Fruit fly (Drosophila melanogaster) whole organism, embryonic: ENCODE results near the gene Aatf.
A peak's percentile ranks its signal among the peaks of the same experiment; 100 is the strongest.

Experiments
- Adf1 ChIP-seq: fragments of 200-800 bp; sonication (Bioruptor generic); IDR thresholded peaks from 2 replicates; pipeline ENCODE4 v1.3.6; 2022; ENCODE audit warnings: missing biosample characterization, missing genetic modification characterization
- CG10321 ChIP-seq: fragments of 200-800 bp; sonication (Bioruptor generic); IDR thresholded peaks from 2 replicates; pipeline ENCODE4 v1.3.6; 2022; ENCODE audit warnings: missing biosample characterization, missing genetic modification characterization
- CG10979 ChIP-seq: fragments of 200-800 bp; sonication (Bioruptor generic); optimal IDR thresholded peaks from 2 replicates; lab custom pipeline; 2018; ENCODE audit warnings: missing biosample characterization, mild to moderate bottlenecking, missing genetic modification characterization, moderate library complexity
- CG12769 ChIP-seq: fragments of 200-800 bp; sonication (Bioruptor generic); optimal IDR thresholded peaks from 2 replicates; lab custom pipeline; 2019; ENCODE audit warnings: missing biosample characterization, mild to moderate bottlenecking, missing genetic modification characterization, moderate library complexity
- CG12942 ChIP-seq: fragments of 200-800 bp; sonication (Bioruptor generic); optimal IDR thresholded peaks from 3 replicates; lab custom pipeline; 2016; ENCODE audit warnings: missing biosample characterization, missing genetic modification characterization
- CG14014 ChIP-seq: fragments of 200-800 bp; sonication (Bioruptor generic); IDR thresholded peaks from 2 replicates; pipeline ENCODE4 v1.3.6; 2022; ENCODE audit warnings: missing biosample characterization, missing genetic modification characterization
- CG16779 ChIP-seq: fragments of 200-800 bp; sonication (Bioruptor generic); IDR thresholded peaks from 2 replicates; pipeline ENCODE4 v1.3.6; 2022; ENCODE audit warnings: missing biosample characterization, missing genetic modification characterization
- CG5180 ChIP-seq: fragments of 200-800 bp; sonication (Bioruptor generic); optimal IDR thresholded peaks from 3 replicates; lab custom pipeline; 2017; ENCODE audit warnings: missing biosample characterization, missing genetic modification characterization, mild to moderate bottlenecking, moderate library complexity, missing genetic modification reagents
- CG5245 ChIP-seq: fragments of 200-800 bp; sonication (Bioruptor generic); optimal IDR thresholded peaks from 3 replicates; lab custom pipeline; 2016; ENCODE audit warnings: missing biosample characterization, missing genetic modification characterization
- CG6175 ChIP-seq: fragments of 200-800 bp; sonication (Bioruptor generic); IDR thresholded peaks from 3 replicates; pipeline ENCODE4 v1.3.6; 2022; ENCODE audit warnings: missing biosample characterization, missing genetic modification characterization
- CG8359 ChIP-seq: fragments of 200-800 bp; sonication (Bioruptor generic); optimal IDR thresholded peaks from 2 replicates; lab custom pipeline; 2017; ENCODE audit warnings: missing biosample characterization, mild to moderate bottlenecking, missing genetic modification characterization, borderline replicate concordance
- CG8765 ChIP-seq: fragments of 200-800 bp; sonication (Bioruptor generic); IDR thresholded peaks from 2 replicates; pipeline ENCODE4 v1.3.6; 2022; ENCODE audit warnings: missing biosample characterization, missing genetic modification characterization
- CG9609 ChIP-seq: fragments of 200-800 bp; sonication (Bioruptor generic); optimal IDR thresholded peaks from 3 replicates; lab custom pipeline; 2016; ENCODE audit warnings: missing biosample characterization, missing genetic modification characterization
- CG9876 ChIP-seq: fragments of 200-800 bp; sonication (Bioruptor generic); optimal IDR thresholded peaks from 2 replicates; lab custom pipeline; 2016; ENCODE audit warnings: missing biosample characterization, missing genetic modification characterization
- CG9932 ChIP-seq: fragments of 200-800 bp; sonication (Bioruptor generic); IDR thresholded peaks from 2 replicates; pipeline ENCODE4 v1.3.6; 2022; ENCODE audit warnings: missing biosample characterization, missing genetic modification characterization
- D19B ChIP-seq: fragments of 200-800 bp; sonication (Bioruptor generic); optimal IDR thresholded peaks from 2 replicates; lab custom pipeline; 2017; ENCODE audit warnings: missing biosample characterization, mild to moderate bottlenecking, missing genetic modification characterization
- Deaf1 ChIP-seq: fragments of 200-800 bp; optimal IDR thresholded peaks from 3 replicates; lab custom pipeline; 2019; ENCODE audit warnings: missing biosample characterization, mild to moderate bottlenecking, missing genetic modification characterization, moderate library complexity
- Dip3 ChIP-seq: fragments of 200-800 bp; sonication (Bioruptor generic); optimal IDR thresholded peaks from 3 replicates; lab custom pipeline; 2016; ENCODE audit warnings: missing biosample characterization, missing genetic modification characterization
- Doc2 ChIP-seq: fragments of 200-800 bp; sonication (Bioruptor generic); IDR thresholded peaks from 2 replicates; pipeline ENCODE4 v1.3.6; 2022; ENCODE audit warnings: missing biosample characterization, missing genetic modification characterization
- H2.0 ChIP-seq: fragments of 200-800 bp; sonication (Bioruptor generic); IDR thresholded peaks from 2 replicates; pipeline ENCODE4 v1.3.6; 2022; ENCODE audit warnings: missing biosample characterization, missing genetic modification characterization
- Kr ChIP-seq: fragments of 200-800 bp; sonication (Bioruptor generic); optimal IDR thresholded peaks from 2 replicates; lab custom pipeline; 2017; ENCODE audit warnings: missing biosample characterization, mild to moderate bottlenecking, missing genetic modification characterization
- Lim3 ChIP-seq: fragments of 200-800 bp; sonication (Bioruptor generic); IDR thresholded peaks from 2 replicates; pipeline ENCODE4 v1.3.6; 2022; ENCODE audit warnings: missing biosample characterization, missing genetic modification characterization
- Med ChIP-seq: fragments of 200-800 bp; sonication (Bioruptor generic); peaks from one replicate; lab custom pipeline; 2016; ENCODE audit warnings: missing biosample characterization, missing genetic modification characterization, mild to moderate bottlenecking, inconsistent platforms, moderate library complexity
- Nf-YB ChIP-seq: fragments of 200-800 bp; sonication (Bioruptor generic); optimal IDR thresholded peaks from 3 replicates; lab custom pipeline; 2019; ENCODE audit warnings: missing biosample characterization, mild to moderate bottlenecking, missing genetic modification characterization, moderate library complexity
- Opbp ChIP-seq: fragments of 200-800 bp; sonication (Bioruptor generic); IDR thresholded peaks from 3 replicates; pipeline ENCODE4 v1.3.6; 2022; ENCODE audit warnings: missing biosample characterization, missing genetic modification characterization; ENCODE audit not compliant: partially characterized antibody
- Pdp1 ChIP-seq, 2 experiments: fragments of 200-800 bp; sonication (Bioruptor generic); optimal IDR thresholded peaks; 3 replicates each; lab custom pipeline; 2016; ENCODE audit warnings: missing biosample characterization in 2 of 2, missing genetic modification characterization in 2 of 2, mild to moderate bottlenecking in 1 of 2, moderate library complexity in 1 of 2
- Tbp ChIP-seq: fragments of >200 bp; optimal IDR thresholded peaks from 2 replicates; lab custom pipeline; 2018; ENCODE audit warnings: missing biosample characterization, missing genetic modification characterization
- Vsx1 ChIP-seq: fragments of 200-800 bp; sonication (Bioruptor generic); optimal IDR thresholded peaks from 2 replicates; lab custom pipeline; 2017; ENCODE audit warnings: missing biosample characterization, mild to moderate bottlenecking, missing genetic modification characterization, missing genetic modification reagents
- Xbp1 ChIP-seq: fragments of 200-800 bp; sonication (Bioruptor generic); optimal IDR thresholded peaks from 3 replicates; lab custom pipeline; 2016; ENCODE audit warnings: missing biosample characterization, mild to moderate bottlenecking, missing genetic modification characterization
- ara ChIP-seq: fragments of 200-800 bp; sonication (Bioruptor generic); IDR thresholded peaks from 2 replicates; pipeline ENCODE4 v1.3.6; 2022; ENCODE audit warnings: missing biosample characterization, missing genetic modification characterization
- ase ChIP-seq: fragments of 200-800 bp; sonication (Bioruptor generic); IDR thresholded peaks from 3 replicates; pipeline ENCODE4 v1.3.6; 2022; ENCODE audit warnings: missing biosample characterization, missing genetic modification characterization
- chinmo ChIP-seq: fragments of 200-800 bp; sonication (Bioruptor generic); IDR thresholded peaks from 4 replicates; pipeline ENCODE4 v1.3.6; 2022; ENCODE audit warnings: missing biosample characterization, missing genetic modification characterization; ENCODE audit not compliant: partially characterized antibody
- ewg ChIP-seq: fragments of 200-800 bp; sonication (Bioruptor generic); optimal IDR thresholded peaks from 3 replicates; lab custom pipeline; 2017; ENCODE audit warnings: mild to moderate bottlenecking, missing biosample characterization, missing genetic modification reagents, missing genetic modification characterization
- gem ChIP-seq: fragments of 200-800 bp; sonication (Bioruptor generic); optimal IDR thresholded peaks from 2 replicates; lab custom pipeline; 2019; ENCODE audit warnings: missing biosample characterization, mild to moderate bottlenecking, missing genetic modification characterization, moderate library complexity
- knrl ChIP-seq: fragments of 200-800 bp; sonication (Bioruptor generic); IDR thresholded peaks from 3 replicates; pipeline ENCODE4 v1.3.6; 2022; ENCODE audit warnings: missing biosample characterization, missing genetic modification characterization; ENCODE audit not compliant: partially characterized antibody
- maf-S ChIP-seq: fragments of 200-800 bp; sonication (Bioruptor generic); optimal IDR thresholded peaks from 2 replicates; lab custom pipeline; 2016; ENCODE audit warnings: missing biosample characterization, missing genetic modification characterization
- otp ChIP-seq: fragments of 200-800 bp; sonication (Bioruptor generic); IDR thresholded peaks from 3 replicates; pipeline ENCODE4, ENCODE4 v1.3.6; 2022; ENCODE audit warnings: missing biosample characterization, missing genetic modification characterization
- pum ChIP-seq: fragments of 200-800 bp; sonication (Bioruptor generic); optimal IDR thresholded peaks from 2 replicates; lab custom pipeline; 2016; ENCODE audit warnings: missing biosample characterization, missing genetic modification characterization
- sd ChIP-seq: fragments of 200-800 bp; sonication (Bioruptor generic); optimal IDR thresholded peaks from 3 replicates; lab custom pipeline; 2018; ENCODE audit warnings: missing biosample characterization, mild to moderate bottlenecking, missing genetic modification characterization, moderate library complexity
- sna ChIP-seq: fragments of 200-800 bp; sonication (Bioruptor generic); IDR thresholded peaks from 2 replicates; pipeline ENCODE4 v1.3.6; 2022; ENCODE audit warnings: missing biosample characterization, missing genetic modification characterization; ENCODE audit not compliant: partially characterized antibody
- sqz ChIP-seq: fragments of 200-800 bp; sonication (Bioruptor generic); optimal IDR thresholded peaks from 3 replicates; lab custom pipeline; 2018; ENCODE audit warnings: missing biosample characterization, mild to moderate bottlenecking, missing genetic modification characterization
- sr ChIP-seq: fragments of 200-800 bp; sonication (Bioruptor generic); IDR thresholded peaks from 3 replicates; pipeline ENCODE4 v1.3.6; 2022; ENCODE audit warnings: missing biosample characterization, missing genetic modification characterization
- ssp ChIP-seq: fragments of 200-800 bp; sonication (Bioruptor generic); IDR thresholded peaks from 2 replicates; pipeline ENCODE4 v1.3.6; 2022; ENCODE audit warnings: missing biosample characterization, missing genetic modification characterization
- sug ChIP-seq: fragments of 200-800 bp; optimal IDR thresholded peaks from 2 replicates; lab custom pipeline; 2019; ENCODE audit warnings: missing biosample characterization, mild to moderate bottlenecking, missing genetic modification characterization, moderate library complexity
- tgo ChIP-seq: fragments of 200-800 bp; sonication (Bioruptor generic); IDR thresholded peaks from 3 replicates; pipeline ENCODE4 v1.3.6; 2022; ENCODE audit warnings: missing biosample characterization, missing genetic modification characterization
- twi ChIP-seq: fragments of 200-800 bp; optimal IDR thresholded peaks from 2 replicates; lab custom pipeline; 2019; ENCODE audit warnings: missing biosample characterization, mild to moderate bottlenecking, missing genetic modification characterization, moderate library complexity

The Aatf gene

DNA sequence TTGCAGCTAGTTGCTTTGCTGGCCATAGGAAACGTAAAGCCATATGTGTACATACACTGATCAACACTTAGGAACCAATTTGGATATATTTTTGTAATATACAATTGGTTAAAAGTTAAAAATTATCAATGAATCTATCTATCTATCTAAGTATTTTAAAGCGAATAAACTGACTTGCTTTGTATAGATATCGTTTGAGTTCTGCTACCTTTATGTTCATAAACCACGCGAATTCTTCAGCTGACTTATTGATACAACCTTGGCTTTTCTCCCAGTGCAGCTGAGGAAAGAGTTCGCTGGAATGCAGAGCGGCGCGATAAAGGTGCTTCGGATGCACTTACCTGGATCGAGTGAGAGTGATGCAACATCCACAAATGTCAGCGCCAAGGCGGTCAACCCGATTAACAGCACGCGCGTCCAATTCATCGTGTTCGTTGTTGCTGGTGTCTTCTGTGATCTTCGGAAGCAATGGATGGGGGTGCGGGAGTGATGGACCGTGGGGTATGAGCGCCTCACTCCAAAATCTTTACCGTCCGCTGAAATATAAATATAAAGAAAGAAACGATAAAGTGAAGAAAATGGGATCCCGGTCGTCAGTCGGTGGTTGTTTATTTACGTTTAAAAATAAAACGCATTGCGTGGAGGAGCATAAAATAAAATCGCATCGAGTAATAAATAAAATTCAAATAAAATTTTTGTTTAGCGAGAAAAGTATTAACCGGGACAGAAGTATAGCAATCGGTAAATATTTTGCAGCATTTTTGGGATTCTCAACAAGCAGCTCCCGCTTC, 15.8 kb upstream of the Aatf start (continued):
- TF ChIP-seq CG10979 (tag; lab: Kevin White, UChicago) (peak; percentile 30), gem (tag; lab: Kevin White, UChicago) (peak; percentile 37), sqz (GFP tag; lab: Kevin White, UChicago) (no peak)
- TF ChIP-seq, all 482 proteins: peak for 32

DNA sequence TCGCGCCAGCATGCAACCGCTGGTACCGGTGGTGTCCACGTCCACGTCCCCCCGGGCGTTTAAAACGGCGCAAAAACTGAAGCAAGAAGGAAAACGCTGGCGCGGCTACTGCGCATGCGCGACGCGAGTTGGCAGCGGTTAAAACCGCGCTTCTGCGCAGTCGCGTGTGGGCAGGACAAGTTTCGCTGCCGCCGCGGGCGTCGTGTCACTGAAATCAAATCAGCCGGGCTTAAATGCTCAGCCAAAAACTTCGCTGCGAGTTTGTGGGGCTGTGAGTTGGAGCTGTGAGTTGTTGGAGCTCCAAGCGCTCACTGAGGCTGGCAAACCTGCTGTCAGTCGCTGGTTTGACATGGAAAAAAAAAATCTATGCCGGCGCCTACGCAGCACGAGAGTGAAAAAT, 12.3 kb upstream of the Aatf start:
- TF ChIP-seq CG9932 (GFP tag; lab: Robert Waterston, UW) (0 out of 2 replicates have a peak, but pooled peaks have one; percentile 13), Med (GFP tag; lab: Kevin White, UChicago) (no peak), Lim3 (no peak), ewg (peak; percentile 22), Opbp (GFP tag; lab: Robert Waterston, UW) (no peak), H2.0 (GFP tag; lab: Robert Waterston, UW) (peak; percentile 28; the same call in 1 of the 2 replicates), CG5180 (GFP tag; lab: Kevin White, UChicago) (peak; percentile 79), CG12769 (peak; percentile 16), CG9876 (GFP tag; lab: Kevin White, UChicago) (no peak), CG14014 (GFP tag; lab: Robert Waterston, UW) (peak; percentile 5; the same call in 1 of the 2 replicates), chinmo (0 out of 4 replicates have a peak, but pooled peaks have one; percentile 48), Adf1 (GFP tag; lab: Robert Waterston, UW) (peak; percentile 67; the same call in 1 of the 2 replicates), CG8359 (GFP tag; lab: Kevin White, UChicago) (peak; percentile 99), sr (peak; percentile 37; the same call in 1 of the 3 replicates), knrl (0 out of 3 replicates have a peak, but pooled peaks have one; percentile 15), pum (GFP tag; lab: Kevin White, UChicago) (no peak), CG5245 (GFP tag; lab: Kevin White, UChicago) (no peak), sna (GFP tag; lab: Robert Waterston, UW) (0 out of 2 replicates have a peak, but pooled peaks have one; percentile 15), CG6175 (0 out of 3 replicates have a peak, but pooled peaks have one; percentile 26), Deaf1 (tag; lab: Kevin White, UChicago) (no peak), maf-S (no peak), CG8765 (GFP tag; lab: Robert Waterston, UW) (no peak), Xbp1 (GFP tag; lab: Kevin White, UChicago) (no peak), otp (GFP tag; lab: Robert Waterston, UW) (0 out of 3 replicates have a peak, but pooled peaks have one; percentile 6)

DNA sequence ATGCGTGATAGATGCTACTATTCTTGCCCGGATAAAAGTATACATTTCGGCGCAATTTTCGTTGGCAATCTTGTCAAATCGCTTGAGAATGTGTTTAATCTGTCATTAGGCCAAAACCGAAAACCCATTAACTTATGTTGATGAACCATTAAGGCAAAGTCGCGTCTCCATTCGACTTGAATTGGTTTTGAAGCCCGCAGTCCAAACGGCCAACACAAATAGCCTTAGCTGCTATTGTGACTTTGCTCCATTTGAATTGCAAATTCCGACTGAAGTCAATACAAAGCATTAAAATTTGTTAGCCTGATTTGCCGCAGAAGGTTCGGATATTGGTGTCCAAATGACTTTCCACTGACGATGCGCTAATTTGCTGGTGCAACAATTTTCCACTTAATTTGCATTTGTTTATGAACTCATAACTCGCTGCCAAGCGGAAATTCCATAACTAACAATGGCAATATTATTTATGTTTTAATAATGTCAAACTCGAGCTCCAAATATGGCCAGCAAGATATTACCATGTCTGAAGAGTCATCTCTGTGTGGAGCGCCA, 11.0 kb upstream of the Aatf start:
- no peak for TF ChIP-seq CG12942 (GFP tag; lab: Kevin White, UChicago)
- no peak for TF ChIP-seq Vsx1 (GFP tag; lab: Kevin White, UChicago)
- no peak for TF ChIP-seq Tbp (GFP tag; lab: Kevin White, UChicago)
- peak in 1 of 2 experiments; percentile 9 for TF ChIP-seq Pdp1 (GFP tag; optimal IDR thresholded peaks at IDR 0.05; lab: Kevin White, UChicago)
- TF ChIP-seq Doc2 (GFP tag; lab: Robert Waterston, UW) = no peak
- no peak for TF ChIP-seq gem (tag; lab: Kevin White, UChicago)
- no peak for TF ChIP-seq CG14014 (GFP tag; lab: Robert Waterston, UW)
- TF ChIP-seq ase (GFP tag; lab: Robert Waterston, UW) = no peak
- no peak for TF ChIP-seq CG9609 (GFP tag; lab: Kevin White, UChicago)
- no peak for TF ChIP-seq Kr
- peak; percentile 43 for TF ChIP-seq sd
- no peak for TF ChIP-seq Dip3 (GFP tag; lab: Kevin White, UChicago)
- no peak for TF ChIP-seq CG10321 (GFP tag; lab: Robert Waterston, UW)
- no peak for TF ChIP-seq sug (tag; lab: Kevin White, UChicago)
- TF ChIP-seq CG16779 (GFP tag; lab: Robert Waterston, UW) = no peak
- no peak for TF ChIP-seq twi (tag; lab: Kevin White, UChicago)
- TF ChIP-seq Nf-YB (GFP tag; lab: Kevin White, UChicago) = no peak
- peak; percentile 73; the same call in 1 of the 4 replicates for TF ChIP-seq chinmo
- no peak for TF ChIP-seq tgo (GFP tag; lab: Robert Waterston, UW)
- no peak for TF ChIP-seq D19B (GFP tag; lab: Kevin White, UChicago)
- TF ChIP-seq ssp (GFP tag; lab: Robert Waterston, UW) = no peak
- no peak for TF ChIP-seq ara (GFP tag; lab: Robert Waterston, UW)
